Fruit fly (Drosophila melanogaster) whole organism, embryonic: ENCODE measurements around the gene PRL-1.

ENCODE experiments used
- Ada2b ChIP-seq: fragments of 200-800 bp; sonication (Bioruptor generic); IDR thresholded peaks from 2 replicates; pipeline ENCODE4 v1.3.6; 2022; ENCODE audit warnings: missing biosample characterization, missing genetic modification characterization
- CG10462 ChIP-seq: fragments of 200-800 bp; sonication (Bioruptor generic); optimal IDR thresholded peaks from 2 replicates; lab custom pipeline; 2016; ENCODE audit warnings: missing biosample characterization, missing genetic modification characterization
- CG11398 ChIP-seq: fragments of 200-800 bp; sonication (Bioruptor generic); optimal IDR thresholded peaks from 2 replicates; lab custom pipeline; 2016; ENCODE audit warnings: missing biosample characterization, missing genetic modification characterization
- CG13775 ChIP-seq: fragments of 200-800 bp; sonication (Bioruptor generic); optimal IDR thresholded peaks from 3 replicates; lab custom pipeline; 2017; ENCODE audit warnings: missing biosample characterization, mild to moderate bottlenecking, missing genetic modification characterization
- CG1602 ChIP-seq: fragments of 200-800 bp; sonication (Bioruptor generic); optimal IDR thresholded peaks from 3 replicates; lab custom pipeline; 2016; ENCODE audit warnings: missing biosample characterization, missing genetic modification characterization
- CG16863 ChIP-seq: fragments of 200-800 bp; sonication (Bioruptor generic); optimal IDR thresholded peaks from 3 replicates; lab custom pipeline; 2016; ENCODE audit warnings: missing biosample characterization, missing genetic modification characterization
- CG18619 ChIP-seq: fragments of 200-800 bp; sonication (Bioruptor generic); optimal IDR thresholded peaks from 3 replicates; lab custom pipeline; 2017; ENCODE audit warnings: missing biosample characterization, mild to moderate bottlenecking, missing genetic modification characterization
- CG2889 ChIP-seq: fragments of 200-800 bp; sonication (Bioruptor generic); IDR thresholded peaks from 3 replicates; pipeline ENCODE4 v1.3.6; 2022; ENCODE audit warnings: missing biosample characterization, missing genetic modification characterization
- CG4360 ChIP-seq: fragments of 200-800 bp; sonication (Bioruptor generic); IDR thresholded peaks from 2 replicates; pipeline ENCODE4 v1.3.6; 2022; ENCODE audit warnings: missing biosample characterization, missing genetic modification characterization
- CG5953 ChIP-seq: fragments of 200-800 bp; sonication (Bioruptor generic); IDR thresholded peaks from 2 replicates; pipeline ENCODE4 v1.3.6; 2022; ENCODE audit warnings: missing biosample characterization, missing genetic modification characterization
- CG6689 ChIP-seq: fragments of 200-800 bp; sonication (Bioruptor generic); IDR thresholded peaks from 2 replicates; pipeline ENCODE4 v1.3.6; 2022; ENCODE audit warnings: missing biosample characterization, missing genetic modification characterization
- CG7745 ChIP-seq: fragments of 200-800 bp; sonication (Bioruptor generic); optimal IDR thresholded peaks from 2 replicates; lab custom pipeline; 2018; ENCODE audit warnings: missing biosample characterization, mild to moderate bottlenecking, missing genetic modification characterization, moderate library complexity
- CG8290 ChIP-seq, 3 experiments: fragments of 200-800 bp; sonication (Bioruptor generic); optimal IDR thresholded peaks; 2 replicates each; lab custom pipeline; 2016 to 2019; ENCODE audit warnings: missing biosample characterization in 3 of 3, missing genetic modification characterization in 3 of 3, mild to moderate bottlenecking in 2 of 3, moderate library complexity in 1 of 3
- CG8359 ChIP-seq: fragments of 200-800 bp; sonication (Bioruptor generic); optimal IDR thresholded peaks from 2 replicates; lab custom pipeline; 2017; ENCODE audit warnings: missing biosample characterization, mild to moderate bottlenecking, missing genetic modification characterization, borderline replicate concordance
- CG9609 ChIP-seq: fragments of 200-800 bp; sonication (Bioruptor generic); optimal IDR thresholded peaks from 3 replicates; lab custom pipeline; 2016; ENCODE audit warnings: missing biosample characterization, missing genetic modification characterization
- Doc2 ChIP-seq: fragments of 200-800 bp; sonication (Bioruptor generic); IDR thresholded peaks from 2 replicates; pipeline ENCODE4 v1.3.6; 2022; ENCODE audit warnings: missing biosample characterization, missing genetic modification characterization
- Fer1 ChIP-seq: fragments of 200-800 bp; sonication (Bioruptor generic); optimal IDR thresholded peaks from 2 replicates; lab custom pipeline; 2017; ENCODE audit warnings: missing biosample characterization, mild to moderate bottlenecking, missing genetic modification characterization
- GATAe ChIP-seq: fragments of 200-800 bp; sonication (Bioruptor generic); conservative IDR thresholded peaks from 2 replicates; pipeline ENCODE4 v1.3.6; 2022; ENCODE audit warnings: missing biosample characterization, missing genetic modification characterization
- HLH3B ChIP-seq: fragments of 200-800 bp; sonication (Bioruptor generic); IDR thresholded peaks from 2 replicates; pipeline ENCODE4 v1.3.6; 2022; ENCODE audit warnings: missing biosample characterization, missing genetic modification characterization
- HmgD ChIP-seq: fragments of 200-800 bp; sonication (Bioruptor generic); optimal IDR thresholded peaks from 3 replicates; lab custom pipeline; 2016; ENCODE audit warnings: missing biosample characterization, missing genetic modification characterization
- Myb ChIP-seq: fragments of 200-800 bp; sonication (Bioruptor generic); optimal IDR thresholded peaks from 2 replicates; lab custom pipeline; 2016; ENCODE audit warnings: missing biosample characterization, missing genetic modification characterization
- Opbp ChIP-seq: fragments of 200-800 bp; sonication (Bioruptor generic); IDR thresholded peaks from 3 replicates; pipeline ENCODE4 v1.3.6; 2022; ENCODE audit warnings: missing biosample characterization, missing genetic modification characterization; ENCODE audit not compliant: partially characterized antibody
- Poxn ChIP-seq: fragments of 200-800 bp; sonication (Bioruptor generic); IDR thresholded peaks from 2 replicates; pipeline ENCODE4 v1.3.6; 2022; ENCODE audit warnings: missing biosample characterization, missing genetic modification characterization
- Usf ChIP-seq: fragments of 200-800 bp; sonication (Bioruptor generic); optimal IDR thresholded peaks from 2 replicates; lab custom pipeline; 2017; ENCODE audit warnings: missing genotype, missing biosample characterization, missing genetic modification characterization
- Xrp1 ChIP-seq: fragments of 200-800 bp; sonication (Bioruptor generic); IDR thresholded peaks from 2 replicates; pipeline ENCODE4 v1.3.6; 2022; ENCODE audit warnings: missing biosample characterization, missing genetic modification characterization
- abd-A ChIP-seq: fragments of 200-800 bp; sonication (Bioruptor generic); optimal IDR thresholded peaks from 3 replicates; lab custom pipeline; 2019; ENCODE audit warnings: missing biosample characterization, mild to moderate bottlenecking, missing genetic modification characterization, moderate library complexity
- bigmax ChIP-seq: fragments of 200-800 bp; sonication (Bioruptor generic); optimal IDR thresholded peaks from 2 replicates; lab custom pipeline; 2018; ENCODE audit warnings: missing biosample characterization, mild to moderate bottlenecking, missing genetic modification characterization
- cg ChIP-seq: fragments of 200-800 bp; sonication (Bioruptor generic); optimal IDR thresholded peaks from 3 replicates; lab custom pipeline; 2019; ENCODE audit warnings: missing biosample characterization, mild to moderate bottlenecking, missing genetic modification characterization, moderate library complexity
- chinmo ChIP-seq: fragments of 200-800 bp; sonication (Bioruptor generic); IDR thresholded peaks from 4 replicates; pipeline ENCODE4 v1.3.6; 2022; ENCODE audit warnings: missing biosample characterization, missing genetic modification characterization; ENCODE audit not compliant: partially characterized antibody
- croc ChIP-seq: fragments of 200-800 bp; sonication (Bioruptor generic); conservative IDR thresholded peaks from 3 replicates; pipeline ENCODE4 v1.3.6; 2022; ENCODE audit warnings: missing biosample characterization, missing genetic modification characterization
- cwo ChIP-seq: fragments of 200-800 bp; sonication (Bioruptor generic); optimal IDR thresholded peaks from 3 replicates; lab custom pipeline; 2017; ENCODE audit warnings: missing biosample characterization, missing genetic modification characterization, mild to moderate bottlenecking, moderate library complexity, missing genetic modification reagents
- dm ChIP-seq: fragments of 200-800 bp; sonication (Bioruptor generic); optimal IDR thresholded peaks from 3 replicates; lab custom pipeline; 2016; ENCODE audit warnings: missing biosample characterization, missing genetic modification characterization
- fru ChIP-seq: fragments of >200 bp; optimal IDR thresholded peaks from 2 replicates; lab custom pipeline; 2017
- gce ChIP-seq: fragments of 200-800 bp; sonication (Bioruptor generic); IDR thresholded peaks from 3 replicates; pipeline ENCODE4 v1.3.6; 2022; ENCODE audit warnings: missing biosample characterization, missing genetic modification characterization
- gfzf ChIP-seq: fragments of 200-800 bp; sonication (Bioruptor generic); optimal IDR thresholded peaks from 2 replicates; lab custom pipeline; 2016; ENCODE audit warnings: missing biosample characterization, mild to moderate bottlenecking, missing genetic modification characterization, moderate library complexity
- grau ChIP-seq: fragments of 200-800 bp; optimal IDR thresholded peaks from 3 replicates; lab custom pipeline; 2019; ENCODE audit warnings: missing biosample characterization, mild to moderate bottlenecking, missing genetic modification characterization, moderate library complexity
- gt ChIP-seq: fragments of 200-800 bp; sonication (Bioruptor generic); IDR thresholded peaks from 2 replicates; pipeline ENCODE4 v1.3.6; 2022; ENCODE audit warnings: missing biosample characterization, missing genetic modification characterization
- hkb ChIP-seq, 2 experiments: fragments of 200-800 bp in 1 of 2; fragments of >200 bp in 1 of 2; sonication (Bioruptor generic) in 1 of 2; IDR thresholded peaks in 1 of 2; optimal IDR thresholded peaks in 1 of 2; 2 replicates each; pipeline versions ENCODE4 v1.3.6 to Lab custom; 2017 to 2022; ENCODE audit warnings: missing biosample characterization in 1 of 2, missing genetic modification characterization in 1 of 2
- ind ChIP-seq: fragments of 200-800 bp; sonication (Bioruptor generic); optimal IDR thresholded peaks from 3 replicates; lab custom pipeline; 2016; ENCODE audit warnings: missing biosample characterization, missing genetic modification characterization
- jigr1 ChIP-seq: fragments of 200-800 bp; sonication (Bioruptor generic); IDR thresholded peaks from 3 replicates; pipeline ENCODE4 v1.3.6; 2022; ENCODE audit warnings: missing biosample characterization, missing genetic modification characterization
- lov ChIP-seq, 2 experiments: fragments of 200-800 bp in 1 of 2; fragments of >200 bp in 1 of 2; sonication (Bioruptor generic) in 1 of 2; IDR thresholded peaks in 1 of 2; optimal IDR thresholded peaks in 1 of 2; 2 replicates in 1 of 2; 3 replicates in 1 of 2; pipeline versions ENCODE4 v1.3.6 to Lab custom; 2017 to 2022; ENCODE audit warnings: missing biosample characterization in 1 of 2, missing genetic modification characterization in 1 of 2
- nerfin-2 ChIP-seq: fragments of 200-800 bp; sonication (Bioruptor generic); IDR thresholded peaks from 2 replicates; pipeline ENCODE4 v1.3.6; 2022; ENCODE audit warnings: missing biosample characterization, missing genetic modification characterization; ENCODE audit not compliant: partially characterized antibody
- pho ChIP-seq: fragments of 200-800 bp; sonication (Bioruptor generic); optimal IDR thresholded peaks from 2 replicates; lab custom pipeline; 2016; ENCODE audit warnings: missing biosample characterization, missing genetic modification characterization
- pros ChIP-seq: fragments of 200-800 bp; sonication (Bioruptor generic); optimal IDR thresholded peaks from 3 replicates; lab custom pipeline; 2019; ENCODE audit warnings: missing biosample characterization, mild to moderate bottlenecking, missing genetic modification characterization, moderate library complexity
- slbo ChIP-seq: fragments of 200-800 bp; sonication (Bioruptor generic); IDR thresholded peaks from 2 replicates; pipeline ENCODE4 v1.3.6; 2022; ENCODE audit warnings: missing biosample characterization, missing genetic modification characterization
- tgo ChIP-seq: fragments of 200-800 bp; sonication (Bioruptor generic); IDR thresholded peaks from 3 replicates; pipeline ENCODE4 v1.3.6; 2022; ENCODE audit warnings: missing biosample characterization, missing genetic modification characterization
- zfh1 ChIP-seq: fragments of 200-800 bp; sonication (Bioruptor generic); IDR thresholded peaks from 3 replicates; pipeline ENCODE4 v1.3.6; 2022; ENCODE audit warnings: missing biosample characterization, missing genetic modification characterization

The PRL-1 gene

DNA sequence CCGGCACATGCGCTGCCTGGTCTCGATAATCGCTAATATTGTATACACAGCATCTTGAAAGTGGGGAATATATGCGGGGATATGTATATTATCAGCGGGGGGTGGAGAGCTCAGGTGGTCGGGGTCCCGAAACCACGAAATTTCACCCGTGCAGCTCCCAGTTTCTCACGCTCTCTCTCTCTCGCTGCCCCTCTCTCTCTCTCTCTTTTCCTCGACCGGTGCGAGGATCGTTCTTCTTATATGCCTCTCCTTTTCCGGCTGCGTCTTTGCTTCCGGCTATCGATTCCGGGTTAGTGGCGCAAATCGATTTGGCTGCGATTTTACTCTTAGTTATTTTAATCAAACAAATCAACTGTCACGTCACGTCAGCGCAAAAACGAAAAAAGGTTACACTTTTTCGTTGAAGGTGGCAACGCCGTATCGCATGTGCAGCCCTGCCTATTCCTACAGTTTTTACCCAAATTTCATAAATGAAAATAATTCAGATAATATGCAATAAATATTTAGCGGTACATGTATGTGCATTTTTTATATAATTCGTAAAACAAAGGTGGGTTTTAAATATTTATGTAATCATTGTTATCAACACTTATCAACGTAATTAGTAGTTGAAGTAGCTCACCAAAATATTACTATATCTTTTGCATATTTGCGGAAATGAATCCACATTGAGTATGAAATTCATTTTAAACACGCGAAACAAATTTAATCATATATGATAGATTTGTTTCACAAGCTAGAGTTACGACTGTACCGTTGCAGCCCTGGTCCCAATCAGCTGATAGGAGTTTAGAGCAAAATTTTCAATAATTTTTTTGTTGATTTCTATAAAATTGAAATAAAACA, 42.3 kb upstream of the PRL-1 start, which contains the start of the genes heix and CG17328 (continued):
- TF ChIP-seq pros (no peak), Usf (GFP tag; lab: Kevin White, UChicago) (peak; percentile 33), CG9609 (GFP tag; lab: Kevin White, UChicago) (peak; percentile 53), zfh1 (GFP tag; lab: Robert Waterston, UW) (peak; percentile 74), CG13775 (GFP tag; lab: Kevin White, UChicago) (peak; percentile 79), ind (GFP tag; lab: Kevin White, UChicago) (peak; percentile 79), Doc2 (no peak), Fer1 (GFP tag; lab: Kevin White, UChicago) (peak; percentile 55), HmgD (no peak), CG8290 (GFP tag; optimal IDR thresholded peaks at IDR 0.05; lab: Kevin White, UChicago) (peak; percentile 36), CG8290 (tag; optimal IDR thresholded peaks at IDR 0.05; lab: Kevin White, UChicago) (peak in 1 of 2 experiments; percentile 2), CG5953 (GFP tag; lab: Robert Waterston, UW) (peak; percentile 43; the same call in 1 of the 2 replicates), nerfin-2 (no peak), lov (optimal IDR thresholded peaks at IDR 0.05; lab: Kevin White, UChicago) (no peak), lov (GFP tag; IDR thresholded peaks at IDR 0.05; lab: Robert Waterston, UW) (no peak), Ada2b (GFP tag; lab: Robert Waterston, UW) (peak; percentile 71), jigr1 (GFP tag; lab: Robert Waterston, UW) (0 out of 3 replicates have a peak, but pooled peaks have one; percentile 38), hkb (optimal IDR thresholded peaks at IDR 0.05; lab: Kevin White, UChicago) (peak; percentile 4), hkb (GFP tag; IDR thresholded peaks at IDR 0.05; lab: Robert Waterston, UW) (peak; percentile 37; the same call in 1 of the 2 replicates), tgo (GFP tag; lab: Robert Waterston, UW) (peak; percentile 77), gce (GFP tag; lab: Robert Waterston, UW) (no peak), CG7745 (tag; lab: Kevin White, UChicago) (no peak), CG2889 (no peak), CG1602 (GFP tag; lab: Kevin White, UChicago) (peak; percentile 64), slbo (GFP tag; lab: Robert Waterston, UW) (peak; percentile 89), CG8359 (GFP tag; lab: Kevin White, UChicago) (no peak), CG11398 (GFP tag; lab: Kevin White, UChicago) (no peak), CG4360 (GFP tag; lab: Robert Waterston, UW) (no peak), gt (GFP tag; lab: Robert Waterston, UW) (no peak), grau (tag; lab: Kevin White, UChicago) (peak; percentile 99), CG18619 (GFP tag; lab: Kevin White, UChicago) (peak; percentile 70), CG6689 (GFP tag; lab: Robert Waterston, UW) (peak; percentile 65), dm (GFP tag; lab: Kevin White, UChicago) (peak; percentile 26), croc (GFP tag; lab: Robert Waterston, UW) (peak; percentile 29; the same call in 1 of the 3 replicates), CG10462 (GFP tag; lab: Kevin White, UChicago) (peak; percentile 13), cg (GFP tag; lab: Kevin White, UChicago) (no peak), chinmo (GFP tag; lab: Robert Waterston, UW) (no peak), HLH3B (GFP tag; lab: Robert Waterston, UW) (0 out of 2 replicates have a peak, but pooled peaks have one; percentile 69), abd-A (tag; lab: Kevin White, UChicago) (no peak), pho (GFP tag; lab: Kevin White, UChicago) (peak; percentile 50), fru (lab: Kevin White, UChicago) (no peak), Xrp1 (GFP tag; lab: Robert Waterston, UW) (peak; percentile 47; the same call in 1 of the 2 replicates), cwo (GFP tag; lab: Kevin White, UChicago) (no peak), bigmax (no peak), CG16863 (GFP tag; lab: Kevin White, UChicago) (peak; percentile 49), GATAe (GFP tag; lab: Robert Waterston, UW) (no peak), Opbp (GFP tag; lab: Robert Waterston, UW) (0 out of 3 replicates have a peak, but pooled peaks have one; percentile 24), Myb (GFP tag; lab: Kevin White, UChicago) (peak; percentile 39), Poxn (GFP tag; lab: Robert Waterston, UW) (peak; percentile 39; the same call in 1 of the 2 replicates), gfzf (GFP tag; lab: Kevin White, UChicago) (peak; percentile 72)
